Worm (Caenorhabditis elegans) whole organism, early embryonic: ENCODE data around the gene F33E11.2.

Experiments used
- F13C5.2 ChIP-seq: sonication (generic microtip); optimal IDR thresholded peaks from 2 replicates; lab custom pipeline; 2017; ENCODE audit warnings: mild to moderate bottlenecking, missing genetic modification characterization, inconsistent platforms, missing compliant biosample characterization
- aly-1 ChIP-seq: sonication (generic microtip); optimal IDR thresholded peaks from 2 replicates; lab custom pipeline; 2016; ENCODE audit warnings: missing genetic modification characterization, missing compliant biosample characterization
- ama-1 ChIP-seq: fragments of 150-350 bp; optimal IDR thresholded peaks from 2 replicates; lab custom pipeline; 2014
- ets-7 ChIP-seq: sonication (generic microtip); optimal IDR thresholded peaks from 2 replicates; lab custom pipeline; 2016; ENCODE audit warnings: missing genotype, missing genetic modification characterization, missing compliant biosample characterization
- hmbx-1 ChIP-seq: sonication (generic microtip); optimal IDR thresholded peaks from 2 replicates; lab custom pipeline; 2016; ENCODE audit warnings: mild to moderate bottlenecking, missing genetic modification characterization, missing compliant biosample characterization
- hmg-4 ChIP-seq: fragments of 200-800 bp; sonication (Bioruptor generic); optimal IDR thresholded peaks from 2 replicates; lab custom pipeline; 2018; ENCODE audit warnings: mild to moderate bottlenecking, missing genetic modification characterization, missing compliant biosample characterization
- hnd-1 ChIP-seq: sonication (generic microtip); optimal IDR thresholded peaks from 2 replicates; lab custom pipeline; 2016; ENCODE audit warnings: missing genetic modification characterization, missing compliant biosample characterization
- pes-1 ChIP-seq: fragments of 200-800 bp; sonication (Bioruptor generic); IDR thresholded peaks from 2 replicates; pipeline ENCODE4 v1.3.6; 2022; ENCODE audit warnings: missing genetic modification reagents, missing genetic modification characterization, missing compliant biosample characterization
- sea-1 ChIP-seq: fragments of 200-800 bp; sonication (Bioruptor generic); conservative IDR thresholded peaks from 2 replicates; pipeline ENCODE4 v1.3.6; 2022; ENCODE audit warnings: missing genetic modification characterization, missing compliant biosample characterization
- tbx-11 ChIP-seq: fragments of 200-800 bp; sonication (Bioruptor generic); IDR thresholded peaks from 2 replicates; pipeline ENCODE4 v1.3.6; 2022; ENCODE audit warnings: missing genetic modification characterization, missing compliant biosample characterization
- tbx-37 ChIP-seq: fragments of 200-800 bp; sonication (Bioruptor generic); conservative IDR thresholded peaks from 2 replicates; pipeline ENCODE4 v1.3.6; 2022; ENCODE audit warnings: missing genetic modification reagents, missing genetic modification characterization, missing compliant biosample characterization
- tra-4 ChIP-seq: sonication (generic microtip); optimal IDR thresholded peaks from 2 replicates; lab custom pipeline; 2017; ENCODE audit warnings: missing genetic modification characterization, missing compliant biosample characterization

- TF ChIP-seq tbx-11 (GFP tag; lab: Robert Waterston, UW) (no peak), ama-1 (no peak), ets-7 (no peak), tbx-37 (GFP tag; lab: Robert Waterston, UW) (no peak), aly-1 (tag; lab: Kevin White, UChicago) (no peak), hmg-4 (no peak), hnd-1 (tag; lab: Kevin White, UChicago) (no peak), F13C5.2 (tag; lab: Kevin White, UChicago) (no peak), tra-4 (tag; lab: Kevin White, UChicago) (no peak), pes-1 (no peak), hmbx-1 (no peak), sea-1 (no peak)
Measured at ce11 chrV:342346-342745, 44.6 kb downstream of the F33E11.2 start.
